Fruit fly (Drosophila melanogaster): ENCODE measurements around the gene RpS13.

- TF ChIP-seq ttk (optimal IDR thresholded peaks at IDR 0.05) (no peak), insv (optimal IDR thresholded peaks at IDR 0.05) (no peak), Sin3A (optimal IDR thresholded peaks at IDR 0.05) (no peak), h (optimal IDR thresholded peaks at IDR 0.05) (no peak), psq (optimal IDR thresholded peaks at IDR 0.05) (no peak), Myc (optimal IDR thresholded peaks at IDR 0.05) (no peak)
These were observed 1.5 kb downstream of the RpS13 start for dm6 chr2L:8362955-8363285.

Data from Kc167 (cell line).